Worm (Caenorhabditis elegans): ENCODE data around the gene C17B7.15.
"Not testable (repeated sequence)": the region's sequence is repeated elsewhere in the genome, so short reads cannot be mapped to it uniquely, and the experiment has no call there.

The C17B7.15 gene

DNA sequence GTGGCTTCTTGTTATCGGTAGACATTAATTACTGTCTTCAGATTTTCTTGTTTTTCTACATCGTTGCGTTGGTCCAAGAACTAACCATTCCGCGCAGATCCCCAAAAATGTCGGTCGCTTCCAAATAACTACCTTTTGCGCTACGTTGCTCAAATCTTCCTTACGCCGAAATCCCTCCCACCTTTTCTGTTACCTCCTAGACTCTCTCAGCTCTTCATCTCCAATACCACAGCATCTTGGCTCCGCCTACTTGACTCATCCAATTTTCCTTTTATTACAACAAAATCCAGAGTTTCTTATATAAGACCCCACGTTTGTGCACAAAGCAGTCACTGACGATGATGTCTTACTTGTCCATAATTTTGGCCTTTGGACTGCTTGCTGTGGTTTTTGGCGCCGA lies 2.9 kb downstream of the C17B7.15 start, which contains the start of gene C17B7.12:
C17B7.12 (plus strand) TSS at position 301 of the 400 bp plus-strand sequence.
- TF ChIP-seq ztf-4 (tag; optimal IDR thresholded peaks at IDR 0.05) (no peak), ceh-16 (tag; optimal IDR thresholded peaks at IDR 0.05) (no peak), lin-15B (tag; optimal IDR thresholded peaks at IDR 0.05) (no peak), aly-2 (tag; optimal IDR thresholded peaks at IDR 0.05) (no peak), mml-1 (tag; optimal IDR thresholded peaks at IDR 0.05) (no peak), R02D3.7 (tag; optimal IDR thresholded peaks at IDR 0.05) (no peak), egl-27 (tag; optimal IDR thresholded peaks at IDR 0.05) (no peak), nhr-25 (tag; optimal IDR thresholded peaks at IDR 0.05) (no peak), egl-5 (tag; optimal IDR thresholded peaks at IDR 0.05) (no peak)

DNA sequence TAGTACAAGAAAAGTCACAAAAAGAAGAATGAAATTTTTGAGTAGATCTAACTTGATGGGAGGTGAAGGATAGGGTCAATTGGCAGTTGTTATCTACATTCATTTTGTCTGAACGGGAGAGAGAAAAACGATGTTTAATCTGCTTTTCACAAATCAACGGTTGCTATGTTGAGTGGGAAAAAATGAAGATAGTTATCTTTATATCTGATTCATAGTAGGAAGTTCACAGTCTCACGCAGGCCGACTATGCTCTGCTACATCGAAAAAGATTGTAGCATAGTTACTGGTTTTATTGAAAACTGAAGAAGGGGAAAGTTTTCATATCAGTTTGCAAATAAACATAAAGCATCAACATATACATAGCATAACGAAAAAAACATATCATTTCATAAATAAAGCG lies 5.6 kb downstream of the C17B7.15 start:
- TF ChIP-seq elt-1 (tag; optimal IDR thresholded peaks at IDR 0.05) (peak; percentile 87), nhr-23 (tag; optimal IDR thresholded peaks at IDR 0.05) (peak; percentile 31), zag-1 (tag; optimal IDR thresholded peaks at IDR 0.05) (no peak)

DNA sequence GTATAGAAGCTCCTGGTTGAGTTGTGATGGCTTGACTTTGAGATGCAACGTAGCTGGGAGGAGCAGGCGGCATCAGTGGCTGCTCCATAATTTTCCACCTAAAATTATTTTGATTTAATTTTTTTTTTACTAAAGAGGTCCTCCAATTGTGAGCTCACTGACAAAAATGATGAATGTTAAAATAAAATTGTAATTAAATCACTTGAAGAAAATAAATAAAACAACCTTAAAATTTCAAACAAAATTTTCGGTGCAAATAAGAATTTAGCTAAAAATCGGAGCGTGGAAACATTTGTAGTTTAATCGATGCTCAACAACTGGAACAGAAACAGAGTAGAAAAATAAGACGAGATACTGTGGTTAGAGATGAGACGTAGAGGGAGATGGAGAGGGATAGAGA lies 7.1 kb downstream of the C17B7.15 start, which contains the start of gene scrm-3:
scrm-3 (minus strand) TSS at position 101 of the 400 bp plus-strand sequence.
- TF ChIP-seq elt-1 (tag; optimal IDR thresholded peaks at IDR 0.05) = no peak
- no peak for TF ChIP-seq lin-39 (tag; optimal IDR thresholded peaks at IDR 0.05)
- no peak for TF ChIP-seq fos-1 (tag; optimal IDR thresholded peaks at IDR 0.05)
- no peak for TF ChIP-seq fkh-10 (GFP tag; optimal IDR thresholded peaks at IDR 0.05)
- no peak for TF ChIP-seq elt-3 (tag; optimal IDR thresholded peaks at IDR 0.05)
- TF ChIP-seq ceh-82 (tag; optimal IDR thresholded peaks at IDR 0.05) = no peak
- no peak for TF ChIP-seq ztf-4 (tag; optimal IDR thresholded peaks at IDR 0.05)

DNA sequence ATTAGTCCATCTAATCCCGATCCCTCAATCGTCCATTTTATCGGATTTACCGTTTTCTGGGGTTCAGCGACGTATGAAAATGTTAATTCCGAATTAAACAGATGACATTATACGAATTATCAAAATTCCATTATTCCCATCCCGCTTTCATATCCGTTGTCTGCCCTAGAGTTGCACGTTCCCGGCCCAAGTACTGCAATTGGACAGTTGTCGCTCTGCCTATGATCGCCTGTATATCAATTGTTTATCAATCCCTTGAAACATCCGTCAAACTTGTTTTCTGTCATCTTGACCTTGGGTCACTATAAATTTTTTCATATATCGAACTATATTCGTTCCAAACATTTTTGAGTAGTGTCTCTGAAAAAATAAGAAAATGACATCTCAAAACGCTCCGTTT lies 8.3 kb downstream of the C17B7.15 start, which contains the start of gene C04E12.5:
C04E12.5 (plus strand) TSS at position 301 of the 400 bp plus-strand sequence.
- TF ChIP-seq egl-5 (tag; optimal IDR thresholded peaks at IDR 0.05) = no peak
- TF ChIP-seq pqm-1 (tag; optimal IDR thresholded peaks at IDR 0.05) = no peak
- TF ChIP-seq fkh-10 (GFP tag; optimal IDR thresholded peaks at IDR 0.05) = no peak
- no peak for TF ChIP-seq nhr-76 (tag; optimal IDR thresholded peaks at IDR 0.05)
- no peak for TF ChIP-seq nfya-1 (tag; optimal IDR thresholded peaks at IDR 0.05; ENCODE audit: insufficient read depth)
- no peak for TF ChIP-seq jun-1 (tag; optimal IDR thresholded peaks at IDR 0.05)
- no peak for TF ChIP-seq mml-1 (tag; optimal IDR thresholded peaks at IDR 0.05)
- no peak for TF ChIP-seq snpc-4 (tag; optimal IDR thresholded peaks at IDR 0.05)
- TF ChIP-seq ama-1 (optimal IDR thresholded peaks at IDR 0.05) = no peak
- no peak for TF ChIP-seq lin-15B (tag; optimal IDR thresholded peaks at IDR 0.05)
- no peak for TF ChIP-seq lin-39 (tag; optimal IDR thresholded peaks at IDR 0.05)
- no peak for TF ChIP-seq ceh-9 (tag; optimal IDR thresholded peaks at IDR 0.05)
- TF ChIP-seq ztf-11 (tag; optimal IDR thresholded peaks at IDR 0.05) = no peak
- TF ChIP-seq nhr-77 (tag; optimal IDR thresholded peaks at IDR 0.05) = no peak
- TF ChIP-seq ceh-28 (tag; optimal IDR thresholded peaks at IDR 0.05) = no peak
- TF ChIP-seq elt-1 (tag; optimal IDR thresholded peaks at IDR 0.05) = no peak
- no peak for TF ChIP-seq ztf-4 (tag; optimal IDR thresholded peaks at IDR 0.05)
- TF ChIP-seq zag-1 (tag; optimal IDR thresholded peaks at IDR 0.05) = no peak
- no peak for TF ChIP-seq sea-2 (GFP tag; optimal IDR thresholded peaks at IDR 0.05)

ce11 chrV:3361633-3362032 lies 11.7 kb downstream of the C17B7.15 start:
- TF ChIP-seq R02D3.7 (tag; optimal IDR thresholded peaks at IDR 0.05) (no peak), ztf-11 (tag; optimal IDR thresholded peaks at IDR 0.05) (no peak), ceh-82 (tag; optimal IDR thresholded peaks at IDR 0.05) (no peak), elt-3 (tag; optimal IDR thresholded peaks at IDR 0.05) (no peak), nhr-12 (tag; optimal IDR thresholded peaks at IDR 0.05) (no peak), sea-2 (GFP tag; optimal IDR thresholded peaks at IDR 0.05) (no peak), unc-39 (tag; optimal IDR thresholded peaks at IDR 0.05) (no peak), nhr-76 (tag; optimal IDR thresholded peaks at IDR 0.05) (no peak)

ce11 chrV:3362475-3362874 lies 12.5 kb downstream of the C17B7.15 start, which contains the start of gene C04E12.4:
Gene C04E12.4, plus strand, starts transcription at chrV:3362775.
- no peak for TF ChIP-seq ceh-16 (tag; optimal IDR thresholded peaks at IDR 0.05)
- TF ChIP-seq nhr-25 (tag; optimal IDR thresholded peaks at IDR 0.05) = peak; percentile 3
- no peak for TF ChIP-seq sea-2 (GFP tag; optimal IDR thresholded peaks at IDR 0.05)

ce11 chrV:3367773-3368172 lies 17.8 kb downstream of the C17B7.15 start, which contains the start of gene C04E12.2:
Gene C04E12.2, plus strand, starts transcription at chrV:3368073.
- TF ChIP-seq unc-62 (GFP tag; optimal IDR thresholded peaks at IDR 0.05); nhr-12 (tag; optimal IDR thresholded peaks at IDR 0.05); fkh-2 (tag; optimal IDR thresholded peaks at IDR 0.05): not testable (repeated sequence)

All from whole organism, L3 larva.